Worm (Caenorhabditis elegans) whole organism, young adult: ENCODE measurements around the gene tufm-1.
A peak's percentile ranks its signal among the peaks of the same experiment; 100 is the strongest.

Experiments used
- B0035.1 ChIP-seq: sonication (generic microtip); optimal IDR thresholded peaks from 2 replicates; lab custom pipeline; 2016; ENCODE audit warnings: missing genetic modification characterization, mild to moderate bottlenecking, missing compliant biosample characterization, missing genotype, missing genetic modification reagents
- B0336.3 ChIP-seq: fragments of 200-800 bp; sonication (Bioruptor generic); IDR thresholded peaks from 2 replicates; pipeline ENCODE4 v1.3.6; 2022; ENCODE audit warnings: missing genetic modification characterization, missing compliant biosample characterization
- C06A6.2 ChIP-seq: fragments of 200-800 bp; sonication (Bioruptor generic); conservative IDR thresholded peaks from 2 replicates; pipeline ENCODE4 v1.3.6; 2022; ENCODE audit warnings: missing genetic modification characterization, missing compliant biosample characterization
- F10E7.11 ChIP-seq: sonication (generic microtip); optimal IDR thresholded peaks from 2 replicates; lab custom pipeline; 2017; ENCODE audit warnings: mild to moderate bottlenecking, missing genetic modification characterization, moderate library complexity, missing compliant biosample characterization
- F33H1.4 ChIP-seq: fragments of 200-800 bp; sonication (Bioruptor generic); IDR thresholded peaks from 2 replicates; pipeline ENCODE4 v1.3.6; 2022; ENCODE audit warnings: missing genetic modification reagents, missing genetic modification characterization, missing compliant biosample characterization
- F55B11.4 ChIP-seq: sonication (generic microtip); optimal IDR thresholded peaks from 2 replicates; lab custom pipeline; 2016; ENCODE audit warnings: missing compliant biosample characterization, missing genetic modification characterization, borderline replicate concordance; ENCODE audit not compliant: insufficient read depth
- K11D2.4 ChIP-seq: fragments of 200-800 bp; sonication (Bioruptor generic); IDR thresholded peaks from 2 replicates; pipeline ENCODE4 v1.3.6; 2022; ENCODE audit warnings: missing genetic modification reagents, missing genetic modification characterization, missing compliant biosample characterization
- T07F8.4 ChIP-seq: sonication (generic microtip); optimal IDR thresholded peaks from 2 replicates; lab custom pipeline; 2016; ENCODE audit warnings: mild to moderate bottlenecking, missing genetic modification characterization, moderate library complexity, missing compliant biosample characterization
- Y53F4B.3 ChIP-seq: fragments of 200-800 bp; sonication (Bioruptor generic); IDR thresholded peaks from 2 replicates; pipeline ENCODE4 v1.3.6; 2022; ENCODE audit warnings: missing genetic modification reagents, missing genetic modification characterization, missing compliant biosample characterization
- Y53G8AR.9 ChIP-seq: fragments of 200-800 bp; sonication (Bioruptor generic); conservative IDR thresholded peaks from 2 replicates; pipeline ENCODE4 v1.3.6; 2022; ENCODE audit warnings: missing genetic modification reagents, missing genetic modification characterization, missing compliant biosample characterization
- aptf-2 ChIP-seq: fragments of 200-800 bp; sonication (Bioruptor generic); conservative IDR thresholded peaks from 2 replicates; pipeline ENCODE4 v1.3.6; 2022; ENCODE audit warnings: missing genetic modification reagents, missing genetic modification characterization, missing compliant biosample characterization
- atf-7 ChIP-seq: sonication (generic microtip); optimal IDR thresholded peaks from 2 replicates; lab custom pipeline; 2017; ENCODE audit warnings: mild to moderate bottlenecking, missing genetic modification characterization, missing compliant biosample characterization
- attf-5 ChIP-seq: fragments of 200-800 bp; sonication (Bioruptor generic); optimal IDR thresholded peaks from 2 replicates; lab custom pipeline; 2018; ENCODE audit warnings: mild to moderate bottlenecking, missing genetic modification characterization, missing compliant biosample characterization
- attf-6 ChIP-seq: fragments of 200-800 bp; sonication (Bioruptor generic); IDR thresholded peaks from 2 replicates; pipeline ENCODE4 v1.3.6; 2022; ENCODE audit warnings: missing genetic modification reagents, missing genetic modification characterization, missing compliant biosample characterization
- bed-1 ChIP-seq: fragments of 200-800 bp; sonication (Bioruptor generic); IDR thresholded peaks from 2 replicates; pipeline ENCODE4 v1.3.6; 2022; ENCODE audit warnings: missing genetic modification reagents, missing genetic modification characterization, missing compliant biosample characterization
- ceh-100 ChIP-seq: fragments of 200-800 bp; sonication (Bioruptor generic); IDR thresholded peaks from 2 replicates; pipeline ENCODE4 v1.3.6; 2022; ENCODE audit warnings: missing genetic modification reagents, missing genetic modification characterization, missing compliant biosample characterization
- ceh-27 ChIP-seq: fragments of 200-800 bp; sonication (Bioruptor generic); optimal IDR thresholded peaks from 2 replicates; lab custom pipeline; 2018; ENCODE audit warnings: mild to moderate bottlenecking, missing genetic modification characterization, moderate library complexity, missing compliant biosample characterization
- ceh-40 ChIP-seq: fragments of 200-800 bp; sonication (Bioruptor generic); IDR thresholded peaks from 2 replicates; pipeline ENCODE4 v1.3.6; 2022; ENCODE audit warnings: missing genetic modification characterization, missing compliant biosample characterization
- ceh-58 ChIP-seq: fragments of 200-800 bp; sonication (Bioruptor generic); IDR thresholded peaks from 2 replicates; pipeline ENCODE4 v1.3.6; 2022; ENCODE audit warnings: missing genetic modification characterization, missing compliant biosample characterization
- ceh-79 ChIP-seq: sonication (generic microtip); optimal IDR thresholded peaks from 2 replicates; lab custom pipeline; 2017; ENCODE audit warnings: mild to moderate bottlenecking, missing genetic modification characterization, missing compliant biosample characterization
- chd-7 ChIP-seq: sonication (generic microtip); optimal IDR thresholded peaks from 2 replicates; lab custom pipeline; 2016; ENCODE audit warnings: mild to moderate bottlenecking, missing genetic modification characterization, moderate library complexity, missing compliant biosample characterization
- dox-1 ChIP-seq: fragments of 200-800 bp; sonication (Bioruptor generic); IDR thresholded peaks from 2 replicates; pipeline ENCODE4 v1.3.6; 2022; ENCODE audit warnings: missing genetic modification reagents, missing genetic modification characterization, missing compliant biosample characterization
- egl-44 ChIP-seq: fragments of 200-800 bp; sonication (Bioruptor generic); IDR thresholded peaks from 2 replicates; pipeline ENCODE4 v1.3.6; 2022; ENCODE audit warnings: missing genetic modification reagents, missing genetic modification characterization, missing compliant biosample characterization
- ets-4 ChIP-seq: fragments of 200-800 bp; sonication (Bioruptor generic); optimal IDR thresholded peaks from 2 replicates; lab custom pipeline; 2018; ENCODE audit warnings: mild to moderate bottlenecking, missing genetic modification characterization, missing compliant biosample characterization
- hsf-1 ChIP-seq: fragments of 200-800 bp; sonication (Bioruptor generic); IDR thresholded peaks from 2 replicates; pipeline ENCODE4 v1.3.6; 2022; ENCODE audit warnings: missing genetic modification reagents, missing genetic modification characterization, missing compliant biosample characterization
- lag-1 ChIP-seq: fragments of 200-800 bp; sonication (Bioruptor generic); IDR thresholded peaks from 2 replicates; pipeline ENCODE4 v1.3.6; 2022; ENCODE audit warnings: missing genetic modification reagents, missing genetic modification characterization, missing compliant biosample characterization
- let-607 ChIP-seq, 2 experiments: fragments of 200-800 bp in 1 of 2; sonication (Bioruptor generic) in 1 of 2; sonication (generic microtip) in 1 of 2; optimal IDR thresholded peaks; 2 replicates each; lab custom pipeline; 2016 to 2018; ENCODE audit warnings: mild to moderate bottlenecking in 2 of 2, missing compliant biosample characterization in 2 of 2, missing genetic modification characterization in 2 of 2, moderate library complexity in 2 of 2, missing genotype in 1 of 2
- lin-26 ChIP-seq: fragments of 200-800 bp; sonication (Bioruptor generic); IDR thresholded peaks from 2 replicates; pipeline ENCODE4 v1.3.6; 2022; ENCODE audit warnings: missing genetic modification reagents, missing genetic modification characterization, missing compliant biosample characterization
- lin-54 ChIP-seq: fragments of 200-800 bp; sonication (Bioruptor generic); optimal IDR thresholded peaks from 2 replicates; lab custom pipeline; 2018; ENCODE audit warnings: mild to moderate bottlenecking, missing genetic modification characterization, missing compliant biosample characterization
- lsl-1 ChIP-seq: fragments of 200-800 bp; sonication (Bioruptor generic); optimal IDR thresholded peaks from 2 replicates; lab custom pipeline; 2018; ENCODE audit warnings: mild to moderate bottlenecking, missing genetic modification characterization, moderate library complexity, missing compliant biosample characterization
- lsy-27 ChIP-seq: sonication (generic microtip); optimal IDR thresholded peaks from 2 replicates; lab custom pipeline; 2017; ENCODE audit warnings: missing genetic modification characterization, mild to moderate bottlenecking, missing compliant biosample characterization, antibody characterized with exemption, missing genotype, borderline replicate concordance; ENCODE audit not compliant: insufficient read depth
- mel-28 ChIP-seq: sonication (generic microtip); optimal IDR thresholded peaks from 2 replicates; lab custom pipeline; 2016; ENCODE audit warnings: borderline replicate concordance, mild to moderate bottlenecking, missing genetic modification characterization, missing compliant biosample characterization
- mes-4 ChIP-seq: sonication (generic microtip); optimal IDR thresholded peaks from 2 replicates; lab custom pipeline; 2016; ENCODE audit warnings: missing genotype, missing genetic modification characterization, missing compliant biosample characterization
- nfya-1 ChIP-seq: sonication (generic microtip); optimal IDR thresholded peaks from 2 replicates; lab custom pipeline; 2017; ENCODE audit warnings: antibody characterized with exemption, missing compliant biosample characterization, missing genetic modification characterization, borderline replicate concordance; ENCODE audit not compliant: insufficient read depth
- nfyb-1 ChIP-seq: fragments of 200-800 bp; sonication (Bioruptor generic); IDR thresholded peaks from 2 replicates; pipeline ENCODE4 v1.3.6; 2022; ENCODE audit warnings: missing genetic modification reagents, missing genetic modification characterization, missing compliant biosample characterization
- nhr-179 ChIP-seq: sonication (generic microtip); optimal IDR thresholded peaks from 2 replicates; lab custom pipeline; 2016; ENCODE audit warnings: mild to moderate bottlenecking, missing genetic modification characterization, missing compliant biosample characterization
- nhr-90 ChIP-seq: sonication (generic microtip); optimal IDR thresholded peaks from 2 replicates; lab custom pipeline; 2016; ENCODE audit warnings: missing genotype, mild to moderate bottlenecking, missing genetic modification characterization, missing compliant biosample characterization
- repo-1 ChIP-seq: sonication (generic microtip); optimal IDR thresholded peaks from 2 replicates; lab custom pipeline; 2017; ENCODE audit warnings: mild to moderate bottlenecking, missing genetic modification characterization, missing compliant biosample characterization
- snpc-1.3 ChIP-seq: sonication (generic microtip); optimal IDR thresholded peaks from 2 replicates; lab custom pipeline; 2017; ENCODE audit warnings: missing genetic modification characterization, mild to moderate bottlenecking, missing compliant biosample characterization, antibody characterized with exemption, moderate library complexity, missing genotype, missing genetic modification reagents; ENCODE audit not compliant: insufficient read depth
- snpc-4 ChIP-seq, 5 experiments: fragments of 150-350 bp in 1 of 5; sonication (generic microtip) in 4 of 5; optimal IDR thresholded peaks; 2 replicates each; lab custom pipeline; 2014 to 2018; ENCODE audit warnings: missing genetic modification characterization in 5 of 5, missing biosample characterization in 3 of 5, antibody characterized with exemption in 2 of 5, mild to moderate bottlenecking in 2 of 5, missing compliant biosample characterization in 2 of 5, missing genotype in 2 of 5, moderate library complexity in 2 of 5, missing genetic modification reagents in 1 of 5
- somi-1 ChIP-seq: fragments of 200-800 bp; sonication (Bioruptor generic); optimal IDR thresholded peaks from 2 replicates; lab custom pipeline; 2018; ENCODE audit warnings: mild to moderate bottlenecking, missing genetic modification characterization, missing compliant biosample characterization
- tbx-9 ChIP-seq: sonication (generic microtip); optimal IDR thresholded peaks from 2 replicates; lab custom pipeline; 2016; ENCODE audit warnings: borderline replicate concordance, missing genetic modification characterization, inconsistent platforms, missing compliant biosample characterization
- zfh-2 ChIP-seq: fragments of 200-800 bp; sonication (Bioruptor generic); conservative IDR thresholded peaks from 2 replicates; pipeline ENCODE4 v1.3.6; 2022; ENCODE audit warnings: missing genetic modification reagents, missing genetic modification characterization, missing compliant biosample characterization
- ztf-28 ChIP-seq: fragments of 200-800 bp; sonication (Bioruptor generic); IDR thresholded peaks from 2 replicates; pipeline ENCODE4 v1.3.6; 2022; ENCODE audit warnings: missing genetic modification reagents, missing genetic modification characterization, missing compliant biosample characterization
- ztf-3 ChIP-seq: fragments of 200-800 bp; sonication (Bioruptor generic); optimal IDR thresholded peaks from 2 replicates; lab custom pipeline; 2018; ENCODE audit warnings: mild to moderate bottlenecking, missing genetic modification characterization, missing compliant biosample characterization

Gene tufm-1

ce11 chrIII:2769078-2769477 is 45.7 kb downstream of the tufm-1 start (continued):
- TF ChIP-seq ztf-28 (GFP tag; lab: Robert Waterston, UW): no peak
- TF ChIP-seq, all 124 proteins: peak for 0

ce11 chrIII:2768635-2769034 is 46.1 kb downstream of the tufm-1 start, which contains the start of gene swsn-3:
TSS of gene swsn-3 (minus strand) at chrIII:2768679.
- TF ChIP-seq ceh-27 (peak; percentile 52), snpc-4 (GFP tag; optimal IDR thresholded peaks at IDR 0.05; lab: Kevin White, UChicago) (peak; percentile 73), snpc-4 (tag; optimal IDR thresholded peaks at IDR 0.05; lab: Kevin White, UChicago) (peak; percentile 11 to 70 (median 62)), B0336.3 (GFP tag; lab: Robert Waterston, UW) (peak; percentile 73), lsy-27 (tag; lab: Kevin White, UChicago) (peak; percentile 72), Y53G8AR.9 (GFP tag; lab: Robert Waterston, UW) (peak; percentile 69), lin-54 (GFP tag; lab: Kevin White, UChicago) (peak; percentile 86), nfyb-1 (GFP tag; lab: Robert Waterston, UW) (peak; percentile 77), ets-4 (GFP tag; lab: Kevin White, UChicago) (no peak), ceh-40 (GFP tag; lab: Robert Waterston, UW) (no peak), B0035.1 (tag; lab: Kevin White, UChicago) (no peak), bed-1 (GFP tag; lab: Robert Waterston, UW) (no peak), atf-7 (tag; lab: Kevin White, UChicago) (peak; percentile 7), ceh-79 (tag; lab: Kevin White, UChicago) (no peak), dox-1 (GFP tag; lab: Robert Waterston, UW) (peak; percentile 87), F10E7.11 (tag; lab: Kevin White, UChicago) (no peak), nhr-90 (tag; lab: Kevin White, UChicago) (no peak), egl-44 (GFP tag; lab: Robert Waterston, UW) (no peak), somi-1 (GFP tag; lab: Kevin White, UChicago) (no peak), aptf-2 (GFP tag; lab: Robert Waterston, UW) (no peak), attf-5 (GFP tag; lab: Kevin White, UChicago) (peak; percentile 99), zfh-2 (GFP tag; lab: Robert Waterston, UW) (no peak), mes-4 (no peak), ceh-58 (GFP tag; lab: Robert Waterston, UW) (no peak), ceh-100 (peak; percentile 82), F55B11.4 (tag; lab: Kevin White, UChicago) (no peak), nfya-1 (no peak), let-607 (tag; optimal IDR thresholded peaks at IDR 0.05; lab: Kevin White, UChicago) (peak in 1 of 2 experiments; percentile 44), lin-26 (GFP tag; lab: Robert Waterston, UW) (no peak), attf-6 (GFP tag; lab: Robert Waterston, UW) (no peak), tbx-9 (tag; lab: Kevin White, UChicago) (no peak), C06A6.2 (GFP tag; lab: Robert Waterston, UW) (peak; percentile 79), mel-28 (no peak), snpc-1.3 (peak; percentile 75), chd-7 (tag; lab: Kevin White, UChicago) (no peak), nhr-179 (tag; lab: Kevin White, UChicago) (no peak), lsl-1 (GFP tag; lab: Kevin White, UChicago) (peak; percentile 75), K11D2.4 (peak; percentile 60; the same call in 1 of the 2 replicates), Y53F4B.3 (GFP tag; lab: Robert Waterston, UW) (0 out of 2 replicates have a peak, but pooled peaks have one; percentile 15), repo-1 (tag; lab: Kevin White, UChicago) (peak; percentile 49), hsf-1 (no peak), F33H1.4 (GFP tag; lab: Robert Waterston, UW) (peak; percentile 71), T07F8.4 (tag; lab: Kevin White, UChicago) (peak; percentile 24), ztf-3 (GFP tag; lab: Kevin White, UChicago) (no peak), lag-1 (GFP tag; lab: Robert Waterston, UW) (no peak)
